Worm (Caenorhabditis elegans) whole organism, early embryonic: Measurements from ENCODE around the gene nhr-180.

Experiments used
- F13C5.2 ChIP-seq: sonication (generic microtip); optimal IDR thresholded peaks from 2 replicates; lab custom pipeline; 2017; ENCODE audit warnings: mild to moderate bottlenecking, missing genetic modification characterization, inconsistent platforms, missing compliant biosample characterization
- ama-1 ChIP-seq: fragments of 150-350 bp; optimal IDR thresholded peaks from 2 replicates; lab custom pipeline; 2014
- hmg-4 ChIP-seq: fragments of 200-800 bp; sonication (Bioruptor generic); optimal IDR thresholded peaks from 2 replicates; lab custom pipeline; 2018; ENCODE audit warnings: mild to moderate bottlenecking, missing genetic modification characterization, missing compliant biosample characterization
- pes-1 ChIP-seq: fragments of 200-800 bp; sonication (Bioruptor generic); IDR thresholded peaks from 2 replicates; pipeline ENCODE4 v1.3.6; 2022; ENCODE audit warnings: missing genetic modification reagents, missing genetic modification characterization, missing compliant biosample characterization
- sea-1 ChIP-seq: fragments of 200-800 bp; sonication (Bioruptor generic); conservative IDR thresholded peaks from 2 replicates; pipeline ENCODE4 v1.3.6; 2022; ENCODE audit warnings: missing genetic modification characterization, missing compliant biosample characterization

DNA sequence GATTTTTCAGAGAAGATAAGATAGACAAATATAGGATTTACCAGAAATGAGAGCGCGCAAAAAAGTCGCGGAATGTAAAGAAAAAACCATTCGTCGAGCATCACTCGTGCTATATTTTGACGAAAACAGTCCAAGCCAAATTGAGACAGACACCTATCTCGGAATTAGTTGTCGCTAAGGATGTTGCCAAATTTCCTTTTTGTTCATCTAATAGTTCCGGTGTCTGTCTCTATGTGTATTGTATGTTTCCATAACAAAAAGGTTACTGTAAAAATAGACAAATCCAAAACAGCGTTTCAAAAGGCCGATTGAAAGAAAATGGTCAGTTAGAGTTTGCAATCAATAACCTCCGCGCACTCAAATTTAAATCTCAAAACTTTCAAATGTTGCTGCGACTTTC is 27.3 kb upstream of the nhr-180 start, which contains the start of gene srj-53:
- no peak for TF ChIP-seq sea-1 (GFP tag; lab: Robert Waterston, UW)
- no peak for TF ChIP-seq ama-1 (lab: Kevin White, UChicago)
- TF ChIP-seq hmg-4 (GFP tag; lab: Kevin White, UChicago), result no peak
- TF ChIP-seq F13C5.2 (tag; lab: Kevin White, UChicago), result no peak
- no peak for TF ChIP-seq pes-1 (GFP tag; lab: Robert Waterston, UW)
